Fruit fly (Drosophila melanogaster): ENCODE measurements around the gene Cpr97Eb.
A peak's percentile ranks its signal among the peaks of the same experiment; 100 is the strongest.

Cpr97Eb gene

dm6 chr3R:27129580-27130385, 38.9 kb upstream of the Cpr97Eb start (continued):
- no peak for TF ChIP-seq D (optimal IDR thresholded peaks at IDR 0.05)
- no peak for TF ChIP-seq D (GFP tag; optimal IDR thresholded peaks at IDR 0.05)
- peak; percentile 26 for TF ChIP-seq mam (GFP tag; optimal IDR thresholded peaks at IDR 0.05)
- 0 out of 2 replicates have a peak, but pooled peaks have one; percentile 8 for TF ChIP-seq CG6689 (GFP tag; IDR thresholded peaks at IDR 0.05)
- no peak for TF ChIP-seq CG11695 (GFP tag; IDR thresholded peaks at IDR 0.05)
- peak; percentile 17; the same call in 1 of the 3 replicates for TF ChIP-seq B-H1 (GFP tag; IDR thresholded peaks at IDR 0.05)
- TF ChIP-seq Oli (tag; optimal IDR thresholded peaks at IDR 0.05), result no peak
- TF ChIP-seq bab2 (GFP tag; optimal IDR thresholded peaks at IDR 0.05), result peak; percentile 8
- peak; percentile 29 for TF ChIP-seq CG18599 (GFP tag; optimal IDR thresholded peaks at IDR 0.05)
- no peak for TF ChIP-seq hkb (optimal IDR thresholded peaks at IDR 0.05)
- TF ChIP-seq hkb (GFP tag; IDR thresholded peaks at IDR 0.05), result peak; percentile 39; the same call in 1 of the 2 replicates
- TF ChIP-seq CG12659 (GFP tag; optimal IDR thresholded peaks at IDR 0.05), result peak; percentile 13
- TF ChIP-seq CG14965 (GFP tag; optimal IDR thresholded peaks at IDR 0.05; ENCODE audit: borderline replicate concordance), result no peak
- peak; percentile 6 for TF ChIP-seq CG17359 (tag; optimal IDR thresholded peaks at IDR 0.05)
- TF ChIP-seq CG32532 (GFP tag; IDR thresholded peaks at IDR 0.05), result peak; percentile 64; the same call in 1 of the 2 replicates
- peak; percentile 47; the same call in 1 of the 2 replicates for TF ChIP-seq stc (GFP tag; IDR thresholded peaks at IDR 0.05)
- peak; percentile 36 for TF ChIP-seq ind (GFP tag; optimal IDR thresholded peaks at IDR 0.05)
- TF ChIP-seq ttk (GFP tag; IDR thresholded peaks at IDR 0.05), result no peak
- peak; percentile 64 for TF ChIP-seq CG2120 (GFP tag; optimal IDR thresholded peaks at IDR 0.05)
- peak; percentile 57 for TF ChIP-seq Adf1 (GFP tag; IDR thresholded peaks at IDR 0.05)
- peak; percentile 8 for TF ChIP-seq luna (GFP tag; optimal IDR thresholded peaks at IDR 0.05)
- TF ChIP-seq CG34422 (GFP tag; IDR thresholded peaks at IDR 0.05), result 0 out of 3 replicates have a peak, but pooled peaks have one; percentile 20
- TF ChIP-seq CG4730 (GFP tag; IDR thresholded peaks at IDR 0.05), result 0 out of 2 replicates have a peak, but pooled peaks have one; percentile 20
- TF ChIP-seq dysf (GFP tag; IDR thresholded peaks at IDR 0.05), result peak; percentile 66; the same call in 2 of the 3 replicates
- TF ChIP-seq CG10462 (GFP tag; optimal IDR thresholded peaks at IDR 0.05), result no peak
- TF ChIP-seq inv (GFP tag; IDR thresholded peaks at IDR 0.05; ENCODE audit: partially characterized antibody), result no peak
- TF ChIP-seq CG14014 (GFP tag; IDR thresholded peaks at IDR 0.05), result peak; percentile 34; the same call in 1 of the 2 replicates
- TF ChIP-seq Ets65A (GFP tag), result peak; percentile 88
- TF ChIP-seq caup (GFP tag; optimal IDR thresholded peaks at IDR 0.05; ENCODE audit: severe bottlenecking), result peak; percentile 7
- 0 out of 3 replicates have a peak, but pooled peaks have one; percentile 14 for TF ChIP-seq Dbx (GFP tag; IDR thresholded peaks at IDR 0.05)
- TF ChIP-seq ranshi (GFP tag; IDR thresholded peaks at IDR 0.05), result 0 out of 2 replicates have a peak, but pooled peaks have one; percentile 3
- TF ChIP-seq CG7786 (GFP tag; optimal IDR thresholded peaks at IDR 0.05), result peak; percentile 41
- TF ChIP-seq lilli (GFP tag; optimal IDR thresholded peaks at IDR 0.05), result peak; percentile 36
- TF ChIP-seq Ptx1 (GFP tag; IDR thresholded peaks at IDR 0.05), result peak; percentile 32; the same call in 1 of the 2 replicates
- peak; percentile 88 for TF ChIP-seq Med (GFP tag)

dm6 chr3R:27128723-27129122, 37.8 kb upstream of the Cpr97Eb start:
- TF ChIP-seq gsb (GFP tag; IDR thresholded peaks at IDR 0.05) (no peak), grn (GFP tag; optimal IDR thresholded peaks at IDR 0.05) (no peak), YL-1 (GFP tag; optimal IDR thresholded peaks at IDR 0.05) (no peak), peb (GFP tag; IDR thresholded peaks at IDR 0.05) (no peak), Trl (optimal IDR thresholded peaks at IDR 0.05) (no peak), Trl (GFP tag; optimal IDR thresholded peaks at IDR 0.05) (no peak), HmgD (GFP tag; optimal IDR thresholded peaks at IDR 0.05) (no peak), pros (GFP tag; optimal IDR thresholded peaks at IDR 0.05) (no peak), bab2 (GFP tag; optimal IDR thresholded peaks at IDR 0.05) (no peak)
